Worm (Caenorhabditis elegans) whole organism, midembryonic: Measurements from ENCODE around the gene srj-14.

Source experiments
- T22C8.4 ChIP-seq: fragments of 200-800 bp; sonication (Bioruptor generic); IDR thresholded peaks from 2 replicates; pipeline ENCODE4 v1.3.6; 2022; ENCODE audit warnings: missing genetic modification characterization, missing compliant biosample characterization
- cog-1 ChIP-seq: sonication (generic microtip); optimal IDR thresholded peaks from 2 replicates; lab custom pipeline; 2016; ENCODE audit warnings: missing genetic modification characterization, missing compliant biosample characterization
- flt-1 ChIP-seq: fragments of 200-800 bp; sonication (Bioruptor generic); IDR thresholded peaks from 2 replicates; pipeline ENCODE4 v1.3.6; 2022; ENCODE audit warnings: missing genetic modification characterization, missing compliant biosample characterization
- klf-2 ChIP-seq: fragments of 200-800 bp; sonication (Bioruptor generic); conservative IDR thresholded peaks from 2 replicates; pipeline ENCODE4 v1.3.6; 2022; ENCODE audit warnings: missing genetic modification reagents, missing genetic modification characterization, missing compliant biosample characterization
- med-1 ChIP-seq: sonication (generic microtip); optimal IDR thresholded peaks from 2 replicates; lab custom pipeline; 2017; ENCODE audit warnings: missing genetic modification characterization, mild to moderate bottlenecking, missing compliant biosample characterization, antibody characterized with exemption, missing genetic modification reagents; ENCODE audit not compliant: insufficient read depth
- ref-1 ChIP-seq: fragments of 200-800 bp; sonication (Bioruptor generic); conservative IDR thresholded peaks from 2 replicates; pipeline ENCODE4 v1.3.6; 2022; ENCODE audit warnings: missing genetic modification reagents, missing genetic modification characterization, missing compliant biosample characterization
- tab-1 ChIP-seq: fragments of 200-800 bp; sonication (Bioruptor generic); IDR thresholded peaks from 2 replicates; pipeline ENCODE4 v1.3.6; 2022; ENCODE audit warnings: missing genetic modification characterization, missing compliant biosample characterization
- ztf-23 ChIP-seq: fragments of 200-800 bp; sonication (Bioruptor generic); IDR thresholded peaks from 2 replicates; pipeline ENCODE4 v1.3.6; 2022; ENCODE audit warnings: missing genetic modification reagents, missing genetic modification characterization, missing compliant biosample characterization
- ztf-29 ChIP-seq: fragments of 200-800 bp; sonication (Bioruptor generic); IDR thresholded peaks from 2 replicates; pipeline ENCODE4 v1.3.6; 2022; ENCODE audit warnings: missing genetic modification reagents, missing genetic modification characterization, missing compliant biosample characterization

- TF ChIP-seq flt-1 (GFP tag; lab: Robert Waterston, UW) (no peak), klf-2 (GFP tag; lab: Robert Waterston, UW) (no peak), tab-1 (GFP tag; lab: Robert Waterston, UW) (no peak), cog-1 (no peak), T22C8.4 (GFP tag; lab: Robert Waterston, UW) (no peak), ref-1 (GFP tag; lab: Robert Waterston, UW) (no peak), ztf-29 (no peak), ztf-23 (GFP tag; lab: Robert Waterston, UW) (no peak), med-1 (GFP tag; lab: Kevin White, UChicago) (no peak)
Measured at ce11 chrV:7353602-7354001, 15.9 kb upstream of the srj-14 start.
